Worm (Caenorhabditis elegans) whole organism, L2 larva: ENCODE data around the gene ugt-36.

Experiments
- aly-2 ChIP-seq: fragments of 150-350 bp; optimal IDR thresholded peaks from 2 replicates; lab custom pipeline; 2014; ENCODE audit warnings: missing biosample characterization, missing genetic modification characterization
- nhr-11 ChIP-seq: fragments of 150-350 bp; optimal IDR thresholded peaks from 2 replicates; lab custom pipeline; 2014; ENCODE audit warnings: missing biosample characterization, missing genetic modification characterization
- snpc-4 ChIP-seq: fragments of 150-350 bp; optimal IDR thresholded peaks from 2 replicates; lab custom pipeline; 2014; ENCODE audit warnings: missing biosample characterization, missing genetic modification characterization
- ztf-11 ChIP-seq: sonication (generic microtip); optimal IDR thresholded peaks from 2 replicates; lab custom pipeline; 2017; ENCODE audit warnings: missing biosample characterization, missing genetic modification characterization

ce11 chrV:7118796-7119195, 48.0 kb upstream of the ugt-36 start, which contains the start of gene srx-33:
- TF ChIP-seq nhr-11 (tag; lab: Kevin White, UChicago) (no peak), ztf-11 (tag; lab: Kevin White, UChicago) (no peak), aly-2 (tag; lab: Kevin White, UChicago) (no peak), snpc-4 (tag; lab: Kevin White, UChicago) (no peak)
